Fruit fly (Drosophila melanogaster): Measurements from ENCODE around the gene CG14135.

DNA sequence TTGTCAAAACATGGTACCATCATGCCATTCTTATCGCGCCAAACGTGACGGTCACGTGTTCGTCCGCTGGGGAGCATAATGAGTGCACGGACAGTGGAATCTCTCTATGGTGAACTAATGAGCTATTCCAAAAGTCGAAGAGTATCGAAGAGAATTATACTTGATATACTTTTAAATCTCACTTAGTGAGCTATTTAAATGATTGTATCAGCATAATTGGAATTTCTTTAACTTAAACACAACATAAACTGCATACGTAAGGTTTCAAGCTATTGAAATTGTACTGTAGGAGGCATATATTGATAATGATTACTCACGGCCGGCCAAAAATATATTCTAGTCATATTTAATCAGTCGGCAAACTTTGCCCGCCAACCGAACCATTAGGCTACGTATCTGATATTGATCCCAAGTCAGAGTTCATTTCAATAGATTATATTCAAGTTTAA is 30.2 kb downstream of the CG14135 start:
- TF ChIP-seq Dll (optimal IDR thresholded peaks at IDR 0.05) (no peak), psq (optimal IDR thresholded peaks at IDR 0.05) (no peak), EcR (GFP tag; optimal IDR thresholded peaks at IDR 0.05) (no peak), CG8478 (optimal IDR thresholded peaks at IDR 0.05) (no peak), usp (GFP tag; optimal IDR thresholded peaks at IDR 0.05) (no peak)

Data from whole organism.